Worm (Caenorhabditis elegans) whole organism, L2 larva: ENCODE measurements around the gene cnc-11.

Source experiments
- R02D3.7 ChIP-seq: fragments of 150-350 bp; optimal IDR thresholded peaks from 2 replicates; lab custom pipeline; 2014; ENCODE audit warnings: missing biosample characterization, missing genetic modification characterization
- ama-1 ChIP-seq: fragments of 150-350 bp; optimal IDR thresholded peaks from 2 replicates; lab custom pipeline; 2018; ENCODE audit warnings: inconsistent platforms
- ceh-82 ChIP-seq: fragments of 150-350 bp; optimal IDR thresholded peaks from 2 replicates; lab custom pipeline; 2014; ENCODE audit warnings: missing biosample characterization, missing genetic modification characterization
- egl-27 ChIP-seq: sonication (generic microtip); optimal IDR thresholded peaks from 3 replicates; lab custom pipeline; 2017; ENCODE audit warnings: missing biosample characterization, missing genetic modification reagents, missing genetic modification characterization
- lin-39 ChIP-seq: fragments of 150-350 bp; optimal IDR thresholded peaks from 2 replicates; lab custom pipeline; 2014; ENCODE audit warnings: missing biosample characterization, missing genetic modification reagents, missing genetic modification characterization
- mbf-1 ChIP-seq: sonication (generic microtip); optimal IDR thresholded peaks from 2 replicates; lab custom pipeline; 2017; ENCODE audit warnings: missing biosample characterization, missing genetic modification characterization
- nhr-25 ChIP-seq: fragments of 150-350 bp; sonication (generic microtip); optimal IDR thresholded peaks from 3 replicates; lab custom pipeline; 2014; ENCODE audit warnings: missing biosample characterization, missing genetic modification characterization
- peb-1 ChIP-seq: fragments of 150-350 bp; optimal IDR thresholded peaks from 2 replicates; lab custom pipeline; 2014; ENCODE audit warnings: missing biosample characterization, missing genetic modification characterization
- snpc-4 ChIP-seq: fragments of 150-350 bp; optimal IDR thresholded peaks from 2 replicates; lab custom pipeline; 2014; ENCODE audit warnings: missing biosample characterization, missing genetic modification characterization
- unc-39 ChIP-seq: fragments of 150-350 bp; optimal IDR thresholded peaks from 2 replicates; lab custom pipeline; 2014; ENCODE audit warnings: missing biosample characterization, missing genetic modification characterization
- unc-55 ChIP-seq: fragments of 150-350 bp; sonication (generic microtip); optimal IDR thresholded peaks from 3 replicates; lab custom pipeline; 2014; ENCODE audit warnings: missing biosample characterization, missing genetic modification reagents, missing genetic modification characterization
- unc-62 ChIP-seq: fragments of 150-350 bp; optimal IDR thresholded peaks from 2 replicates; lab custom pipeline; 2014; ENCODE audit warnings: missing biosample characterization, missing genetic modification reagents, missing genetic modification characterization
- zag-1 ChIP-seq: fragments of 150-350 bp; optimal IDR thresholded peaks from 2 replicates; lab custom pipeline; 2014; ENCODE audit warnings: missing biosample characterization, missing genetic modification characterization
- ztf-11 ChIP-seq: sonication (generic microtip); optimal IDR thresholded peaks from 2 replicates; lab custom pipeline; 2017; ENCODE audit warnings: missing biosample characterization, missing genetic modification characterization

- TF ChIP-seq unc-62 (no peak), unc-55 (GFP tag; lab: Kevin White, UChicago) (no peak), egl-27 (tag; lab: Kevin White, UChicago) (no peak), snpc-4 (tag; lab: Kevin White, UChicago) (no peak), unc-39 (no peak), mbf-1 (tag; lab: Kevin White, UChicago) (no peak), peb-1 (tag; lab: Kevin White, UChicago) (no peak), ceh-82 (tag; lab: Kevin White, UChicago) (no peak), R02D3.7 (tag; lab: Kevin White, UChicago) (no peak), lin-39 (no peak), nhr-25 (tag; lab: Kevin White, UChicago) (no peak), ztf-11 (tag; lab: Kevin White, UChicago) (no peak), zag-1 (tag; lab: Kevin White, UChicago) (no peak), ama-1 (lab: Kevin White, UChicago) (no peak)
Observed at ce11 chrV:1445081-1445480, 2.9 kb downstream of the cnc-11 start, which contains the start of gene cnc-5.
